Fruit fly (Drosophila melanogaster): ENCODE results near the gene Galphaf.

The Galphaf gene

dm6 chr3L:16647578-16648113, 20.1 kb downstream of the Galphaf start, which contains the start of gene Abl (continued):
- TF ChIP-seq CG31627 (GFP tag; optimal IDR thresholded peaks at IDR 0.05) (peak; percentile 69), CG6808 (GFP tag; optimal IDR thresholded peaks at IDR 0.05) (peak; percentile 56), fkh (GFP tag; optimal IDR thresholded peaks at IDR 0.05) (peak; percentile 3), OdsH (GFP tag; optimal IDR thresholded peaks at IDR 0.05) (peak; percentile 13), fd59A (GFP tag; optimal IDR thresholded peaks at IDR 0.05) (no peak), svp (GFP tag) (peak; percentile 84), Eip93F (GFP tag; optimal IDR thresholded peaks at IDR 0.05) (no peak), CG8632 (GFP tag; optimal IDR thresholded peaks at IDR 0.05) (no peak), Hr4 (GFP tag; optimal IDR thresholded peaks at IDR 0.05) (no peak), CG8119 (GFP tag; IDR thresholded peaks at IDR 0.05) (peak; percentile 58; the same call in 1 of the 3 replicates), net (GFP tag; optimal IDR thresholded peaks at IDR 0.05) (peak; percentile 38), CG4318 (GFP tag; optimal IDR thresholded peaks at IDR 0.05) (no peak), CG7368 (GFP tag; optimal IDR thresholded peaks at IDR 0.05) (peak; percentile 37), Ets96B (tag; optimal IDR thresholded peaks at IDR 0.05) (no peak), Eip78C (GFP tag) (peak; percentile 85), ss (GFP tag; optimal IDR thresholded peaks at IDR 0.05) (peak; percentile 59 to 63), Ets21C (GFP tag; optimal IDR thresholded peaks at IDR 0.05) (peak; percentile 32), CG1621 (tag; optimal IDR thresholded peaks at IDR 0.05) (peak; percentile 27), acj6 (GFP tag; optimal IDR thresholded peaks at IDR 0.05) (peak; percentile 4), Lpt (GFP tag; optimal IDR thresholded peaks at IDR 0.05) (no peak), CG10631 (GFP tag; optimal IDR thresholded peaks at IDR 0.05) (peak; percentile 35), CG9139 (GFP tag; optimal IDR thresholded peaks at IDR 0.05) (peak; percentile 50), CG32006 (GFP tag; optimal IDR thresholded peaks at IDR 0.05) (no peak), CG11762 (GFP tag; optimal IDR thresholded peaks at IDR 0.05; ENCODE audit: insufficient read depth) (no peak), cyc (GFP tag; optimal IDR thresholded peaks at IDR 0.05) (peak; percentile 39), CG3919 (GFP tag; optimal IDR thresholded peaks at IDR 0.05) (peak; percentile 47), CG15336 (GFP tag; IDR thresholded peaks at IDR 0.05) (peak; percentile 26)

- TF ChIP-seq eg (GFP tag; IDR thresholded peaks at IDR 0.05) (0 out of 3 replicates have a peak, but pooled peaks have one; percentile 38), Gug (GFP tag; IDR thresholded peaks at IDR 0.05) (0 out of 2 replicates have a peak, but pooled peaks have one; percentile 30), CG10631 (GFP tag; optimal IDR thresholded peaks at IDR 0.05) (no peak)
These were observed 20.8 kb downstream of the Galphaf start for dm6 chr3L:16646865-16647459.

dm6 chr3L:16645323-16645982, 22.3 kb downstream of the Galphaf start:
- no peak for TF ChIP-seq lz (GFP tag; optimal IDR thresholded peaks at IDR 0.05)
- TF ChIP-seq Eip93F (GFP tag; optimal IDR thresholded peaks at IDR 0.05), result no peak
- no peak for TF ChIP-seq achi (GFP tag; optimal IDR thresholded peaks at IDR 0.05)
- TF ChIP-seq CG3919 (GFP tag; optimal IDR thresholded peaks at IDR 0.05), result no peak
- TF ChIP-seq Ets21C (GFP tag; optimal IDR thresholded peaks at IDR 0.05), result no peak
- TF ChIP-seq CG11902 (GFP tag; optimal IDR thresholded peaks at IDR 0.05), result no peak
- TF ChIP-seq Hr39 (GFP tag; optimal IDR thresholded peaks at IDR 0.05), result no peak
- no peak for TF ChIP-seq Lpt (GFP tag; optimal IDR thresholded peaks at IDR 0.05)
- no peak for TF ChIP-seq dac (GFP tag; optimal IDR thresholded peaks at IDR 0.05)
- TF ChIP-seq CG7368 (GFP tag; optimal IDR thresholded peaks at IDR 0.05), result no peak
- no peak for TF ChIP-seq CG6163 (GFP tag; IDR thresholded peaks at IDR 0.05)
- no peak for TF ChIP-seq CG11762 (GFP tag; optimal IDR thresholded peaks at IDR 0.05; ENCODE audit: insufficient read depth)
- no peak for TF ChIP-seq Sox14 (GFP tag; optimal IDR thresholded peaks at IDR 0.05)
- no peak for TF ChIP-seq Sox102F (GFP tag; optimal IDR thresholded peaks at IDR 0.05)

Data from whole organism, prepupa.